Worm (Caenorhabditis elegans): ENCODE data around the gene F08F3.10.

ce11 chrV:5410679-5411078, 2.5 kb upstream of the F08F3.10 start, which contains the start of gene F08F3.4:
- TF ChIP-seq snpc-4 (tag; optimal IDR thresholded peaks at IDR 0.05) = no peak
- TF ChIP-seq ztf-4 (tag; optimal IDR thresholded peaks at IDR 0.05) = no peak
- no peak for TF ChIP-seq ama-1 (optimal IDR thresholded peaks at IDR 0.05)
- no peak for TF ChIP-seq unc-62 (GFP tag; optimal IDR thresholded peaks at IDR 0.05)
